Worm (Caenorhabditis elegans) whole organism, L4 larva: Measurements from ENCODE around the gene unc-105.

ENCODE experiments used
- F10B5.3 ChIP-seq: sonication (generic microtip); optimal IDR thresholded peaks from 2 replicates; lab custom pipeline; 2016; ENCODE audit warnings: mild to moderate bottlenecking, missing genetic modification characterization, missing compliant biosample characterization
- F26F4.8 ChIP-seq: fragments of 200-800 bp; sonication (Bioruptor generic); conservative IDR thresholded peaks from 2 replicates; pipeline ENCODE4 v1.3.6; 2022; ENCODE audit warnings: missing genetic modification characterization, missing compliant biosample characterization
- F37D6.2 ChIP-seq: sonication (generic microtip); optimal IDR thresholded peaks from 2 replicates; lab custom pipeline; 2016; ENCODE audit warnings: mild to moderate bottlenecking, missing genetic modification characterization, missing compliant biosample characterization
- F49E8.2 ChIP-seq: sonication (generic microtip); optimal IDR thresholded peaks from 2 replicates; lab custom pipeline; 2016; ENCODE audit warnings: missing compliant biosample characterization, mild to moderate bottlenecking, missing genetic modification characterization, borderline replicate concordance
- T26A8.4 ChIP-seq: fragments of 200-800 bp; sonication (Bioruptor generic); IDR thresholded peaks from 2 replicates; pipeline ENCODE4 v1.3.6; 2022; ENCODE audit warnings: missing genetic modification characterization, missing compliant biosample characterization
- Y48G9A.11 ChIP-seq: fragments of 200-800 bp; sonication (Bioruptor generic); IDR thresholded peaks from 2 replicates; pipeline ENCODE4 v1.3.6; 2022; ENCODE audit warnings: missing genetic modification reagents, missing genetic modification characterization, missing compliant biosample characterization
- Y75B8A.6 ChIP-seq: fragments of 200-800 bp; sonication (Bioruptor generic); IDR thresholded peaks from 2 replicates; pipeline ENCODE4 v1.3.6; 2022; ENCODE audit warnings: missing genetic modification reagents, missing genetic modification characterization, missing compliant biosample characterization
- ZK337.2 ChIP-seq: fragments of 200-800 bp; sonication (Bioruptor generic); IDR thresholded peaks from 2 replicates; pipeline ENCODE4 v1.3.6; 2022; ENCODE audit warnings: missing genetic modification reagents, missing genetic modification characterization, missing compliant biosample characterization
- aha-1 ChIP-seq: fragments of 150-350 bp; peaks from one replicate; lab custom pipeline; 2014; ENCODE audit warnings: missing biosample characterization, missing genetic modification characterization
- aly-2 ChIP-seq: sonication (generic microtip); optimal IDR thresholded peaks from 2 replicates; lab custom pipeline; 2018; ENCODE audit warnings: missing biosample characterization, missing genetic modification characterization
- attf-4 ChIP-seq: sonication (generic microtip); optimal IDR thresholded peaks from 3 replicates; lab custom pipeline; 2017; ENCODE audit warnings: missing biosample characterization, missing genetic modification characterization
- ceh-44 ChIP-seq: fragments of 200-800 bp; sonication (Bioruptor generic); IDR thresholded peaks from 2 replicates; pipeline ENCODE4 v1.3.6; 2022; ENCODE audit warnings: missing genetic modification reagents, missing genetic modification characterization, missing compliant biosample characterization
- ces-1 ChIP-seq: fragments of 150-350 bp; sonication (generic microtip); optimal IDR thresholded peaks from 4 replicates; lab custom pipeline; 2014; ENCODE audit warnings: missing biosample characterization, missing genetic modification reagents, missing genetic modification characterization
- ctbp-1 ChIP-seq: fragments of 200-800 bp; sonication (Bioruptor generic); IDR thresholded peaks from 2 replicates; pipeline ENCODE4 v1.3.6; 2022; ENCODE audit warnings: missing genetic modification reagents, missing genetic modification characterization, missing compliant biosample characterization
- daf-12 ChIP-seq: fragments of 150-350 bp; optimal IDR thresholded peaks from 2 replicates; lab custom pipeline; 2014; ENCODE audit warnings: missing biosample characterization, missing genetic modification reagents, missing genetic modification characterization
- daf-16 ChIP-seq, 3 experiments: sonication (generic microtip); optimal IDR thresholded peaks; 2 replicates each; lab custom pipeline; 2016 to 2017; ENCODE audit warnings: missing genetic modification characterization in 3 of 3, missing genetic modification reagents in 3 of 3, mild to moderate bottlenecking in 2 of 3, missing compliant biosample characterization in 2 of 3, missing biosample characterization in 1 of 3, moderate library complexity in 1 of 3
- daf-19 ChIP-seq: fragments of 200-800 bp; sonication (Bioruptor generic); conservative IDR thresholded peaks from 2 replicates; pipeline ENCODE4 v1.3.6; 2022; ENCODE audit warnings: missing genetic modification characterization, missing compliant biosample characterization
- dmd-6 ChIP-seq: fragments of 200-800 bp; sonication (Bioruptor generic); IDR thresholded peaks from 2 replicates; pipeline ENCODE4 v1.3.6; 2022; ENCODE audit warnings: missing genetic modification reagents, missing genetic modification characterization, missing compliant biosample characterization
- dmd-8 ChIP-seq: fragments of 200-800 bp; sonication (Bioruptor generic); IDR thresholded peaks from 2 replicates; pipeline ENCODE4 v1.3.6; 2022; ENCODE audit warnings: missing genetic modification characterization, missing compliant biosample characterization
- duxl-1 ChIP-seq: sonication (generic microtip); optimal IDR thresholded peaks from 2 replicates; lab custom pipeline; 2016; ENCODE audit warnings: mild to moderate bottlenecking, missing genetic modification characterization, moderate library complexity, missing compliant biosample characterization; ENCODE audit not compliant: poor library complexity
- fkh-10 ChIP-seq: fragments of 150-350 bp; optimal IDR thresholded peaks from 2 replicates; lab custom pipeline; 2014; ENCODE audit warnings: missing biosample characterization, missing genetic modification reagents, missing genetic modification characterization
- gei-8 ChIP-seq: fragments of 200-800 bp; sonication (Bioruptor generic); optimal IDR thresholded peaks from 2 replicates; lab custom pipeline; 2018; ENCODE audit warnings: mild to moderate bottlenecking, missing genetic modification characterization, missing compliant biosample characterization
- hlh-11 ChIP-seq: fragments of 200-800 bp; sonication (Bioruptor generic); optimal IDR thresholded peaks from 2 replicates; lab custom pipeline; 2018; ENCODE audit warnings: mild to moderate bottlenecking, missing genetic modification characterization, missing compliant biosample characterization
- hlh-30 ChIP-seq: sonication (generic microtip); optimal IDR thresholded peaks from 2 replicates; lab custom pipeline; 2017; ENCODE audit warnings: antibody characterized with exemption, mild to moderate bottlenecking, missing genetic modification characterization, missing compliant biosample characterization; ENCODE audit not compliant: insufficient read depth
- hmg-1.1 ChIP-seq: fragments of 200-800 bp; sonication (Bioruptor generic); IDR thresholded peaks from 2 replicates; pipeline ENCODE4 v1.3.6; 2022; ENCODE audit warnings: missing genetic modification reagents, missing genetic modification characterization, missing compliant biosample characterization
- lin-1 ChIP-seq: fragments of 200-800 bp; sonication (Bioruptor generic); IDR thresholded peaks from 2 replicates; pipeline ENCODE4 v1.3.6; 2022; ENCODE audit warnings: missing genetic modification reagents, missing genetic modification characterization, missing compliant biosample characterization
- lin-15B ChIP-seq: fragments of 150-350 bp; sonication (generic microtip); optimal IDR thresholded peaks from 3 replicates; lab custom pipeline; 2014; ENCODE audit warnings: missing biosample characterization, missing genetic modification characterization
- lin-29 ChIP-seq: fragments of 200-800 bp; sonication (Bioruptor generic); IDR thresholded peaks from 2 replicates; pipeline ENCODE4 v1.3.6; 2022; ENCODE audit warnings: missing genetic modification reagents, missing genetic modification characterization, missing compliant biosample characterization
- lsy-2 ChIP-seq, 2 experiments: fragments of 150-350 bp in 1 of 2; sonication (generic microtip) in 1 of 2; optimal IDR thresholded peaks; 2 replicates each; lab custom pipeline; 2014 to 2017; ENCODE audit warnings: missing biosample characterization in 2 of 2, missing genetic modification characterization in 2 of 2
- mep-1 ChIP-seq: fragments of 150-350 bp; sonication (generic microtip); optimal IDR thresholded peaks from 3 replicates; lab custom pipeline; 2014; ENCODE audit warnings: missing biosample characterization, missing genetic modification characterization
- nhr-102 ChIP-seq: sonication (generic microtip); optimal IDR thresholded peaks from 2 replicates; lab custom pipeline; 2016; ENCODE audit warnings: mild to moderate bottlenecking, missing genetic modification characterization, moderate library complexity, missing compliant biosample characterization
- nhr-11 ChIP-seq: fragments of 150-350 bp; optimal IDR thresholded peaks from 2 replicates; lab custom pipeline; 2014; ENCODE audit warnings: missing biosample characterization, missing genetic modification characterization
- nhr-237 ChIP-seq: sonication (generic microtip); optimal IDR thresholded peaks from 2 replicates; lab custom pipeline; 2017; ENCODE audit warnings: missing biosample characterization, missing genetic modification characterization
- nhr-28 ChIP-seq: fragments of 150-350 bp; optimal IDR thresholded peaks from 2 replicates; lab custom pipeline; 2014; ENCODE audit warnings: missing biosample characterization, missing genetic modification characterization
- nhr-6 ChIP-seq: fragments of 150-350 bp; optimal IDR thresholded peaks from 2 replicates; lab custom pipeline; 2014; ENCODE audit warnings: missing biosample characterization, missing genetic modification characterization
- pha-4 ChIP-seq, 2 experiments: fragments of 150-350 bp in 1 of 2; fragments of 200-800 bp in 1 of 2; sonication (Bioruptor generic) in 1 of 2; IDR thresholded peaks in 1 of 2; optimal IDR thresholded peaks in 1 of 2; 2 replicates each; pipeline versions ENCODE4 v1.3.6 to Lab custom; 2014 to 2022; ENCODE audit warnings: missing genetic modification characterization in 2 of 2, missing genetic modification reagents in 2 of 2, missing biosample characterization in 1 of 2, missing compliant biosample characterization in 1 of 2
- php-3 ChIP-seq: fragments of 200-800 bp; sonication (Bioruptor generic); IDR thresholded peaks from 2 replicates; pipeline ENCODE4 v1.3.6; 2022; ENCODE audit warnings: missing genetic modification reagents, missing genetic modification characterization, missing compliant biosample characterization
- pqm-1 ChIP-seq: sonication (generic microtip); optimal IDR thresholded peaks from 2 replicates; lab custom pipeline; 2017; ENCODE audit warnings: missing biosample characterization, missing genetic modification characterization
- rbr-2 ChIP-seq: sonication (generic microtip); optimal IDR thresholded peaks from 2 replicates; lab custom pipeline; 2016; ENCODE audit warnings: missing genotype, missing genetic modification characterization, missing compliant biosample characterization
- sdz-12 ChIP-seq: fragments of 200-800 bp; sonication (Bioruptor generic); optimal IDR thresholded peaks from 2 replicates; lab custom pipeline; 2018; ENCODE audit warnings: mild to moderate bottlenecking, missing genetic modification characterization, missing compliant biosample characterization
- set-16 ChIP-seq: fragments of 200-800 bp; sonication (Bioruptor generic); IDR thresholded peaks from 2 replicates; pipeline ENCODE4 v1.3.6; 2022; ENCODE audit warnings: missing genetic modification reagents, missing genetic modification characterization, missing compliant biosample characterization
- snpc-4 ChIP-seq: fragments of 150-350 bp; optimal IDR thresholded peaks from 2 replicates; lab custom pipeline; 2014; ENCODE audit warnings: missing biosample characterization, missing genetic modification characterization
- tra-1 ChIP-seq: fragments of 200-800 bp; sonication (Bioruptor generic); IDR thresholded peaks from 2 replicates; pipeline ENCODE4 v1.3.6; 2022; ENCODE audit warnings: missing genetic modification reagents, missing genetic modification characterization, missing compliant biosample characterization
- unc-130 ChIP-seq: sonication (generic microtip); optimal IDR thresholded peaks from 2 replicates; lab custom pipeline; 2016; ENCODE audit warnings: missing genetic modification reagents, missing genetic modification characterization, missing compliant biosample characterization
- vab-7 ChIP-seq: fragments of 200-800 bp; sonication (Bioruptor generic); IDR thresholded peaks from 2 replicates; pipeline ENCODE4 v1.3.6; 2022; ENCODE audit warnings: missing genetic modification reagents, missing genetic modification characterization, missing compliant biosample characterization
- zag-1 ChIP-seq: fragments of 150-350 bp; optimal IDR thresholded peaks from 2 replicates; lab custom pipeline; 2014; ENCODE audit warnings: missing biosample characterization, missing genetic modification characterization
- ztf-11 ChIP-seq: fragments of 150-350 bp; optimal IDR thresholded peaks from 2 replicates; lab custom pipeline; 2014; ENCODE audit warnings: missing biosample characterization, missing genetic modification characterization
- ztf-7 ChIP-seq: fragments of 150-350 bp; optimal IDR thresholded peaks from 2 replicates; lab custom pipeline; 2014; ENCODE audit warnings: missing biosample characterization, missing genetic modification characterization

The unc-105 gene

DNA sequence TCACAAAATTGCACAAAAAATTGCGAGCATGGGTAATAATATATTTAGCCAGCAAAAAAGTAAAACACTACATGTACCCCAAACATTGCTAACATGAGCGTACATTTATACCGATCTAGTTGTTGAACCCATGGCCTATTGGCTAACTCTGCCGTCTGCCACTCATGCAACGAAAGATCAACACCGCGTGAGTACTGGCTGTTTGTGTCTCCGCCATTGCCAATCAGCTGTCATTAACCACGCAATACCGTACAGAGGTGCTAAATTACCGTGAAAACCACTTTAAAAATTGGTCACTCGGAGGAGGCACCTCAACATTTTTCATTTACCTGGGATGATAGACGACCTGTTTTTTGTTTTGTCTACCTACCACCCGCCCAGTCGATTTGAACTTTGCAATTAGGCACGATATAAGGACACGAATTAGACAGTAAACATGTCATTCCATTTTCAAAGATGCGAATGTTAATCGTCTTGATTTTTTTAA is 40.9 kb upstream of the unc-105 start, which contains the start of gene K02C4.2 (continued):
- TF ChIP-seq rbr-2 (tag; lab: Kevin White, UChicago) (peak; percentile 62), F37D6.2 (tag; lab: Kevin White, UChicago) (no peak), ctbp-1 (GFP tag; lab: Robert Waterston, UW) (peak; percentile 47; the same call in 1 of the 2 replicates), ceh-44 (GFP tag; lab: Robert Waterston, UW) (no peak), dmd-8 (peak; percentile 93), zag-1 (tag; lab: Kevin White, UChicago) (no peak), snpc-4 (tag; lab: Kevin White, UChicago) (peak; percentile 12), F49E8.2 (peak; percentile 45), nhr-237 (no peak), aly-2 (tag; lab: Kevin White, UChicago) (no peak), daf-19 (GFP tag; lab: Robert Waterston, UW) (peak; percentile 68; the same call in 1 of the 2 replicates), sdz-12 (GFP tag; lab: Kevin White, UChicago) (peak; percentile 72), set-16 (GFP tag; lab: Robert Waterston, UW) (no peak), mep-1 (tag; lab: Kevin White, UChicago) (peak; percentile 83), php-3 (GFP tag; lab: Robert Waterston, UW) (peak; percentile 78), Y48G9A.11 (GFP tag; lab: Robert Waterston, UW) (peak; percentile 80; the same call in 1 of the 2 replicates), aha-1 (peak; percentile 95), unc-130 (peak; percentile 40), pha-4 (GFP tag; IDR thresholded peaks at IDR 0.05; lab: Robert Waterston, UW) (peak; percentile 85), pha-4 (tag; optimal IDR thresholded peaks at IDR 0.05; lab: Kevin White, UChicago) (no peak), vab-7 (GFP tag; lab: Robert Waterston, UW) (peak; percentile 80), duxl-1 (tag; lab: Kevin White, UChicago) (peak; percentile 92), Y75B8A.6 (GFP tag; lab: Robert Waterston, UW) (no peak), gei-8 (GFP tag; lab: Kevin White, UChicago) (peak; percentile 82), ztf-11 (tag; lab: Kevin White, UChicago) (no peak), F10B5.3 (tag; lab: Kevin White, UChicago) (peak; percentile 18), tra-1 (GFP tag; lab: Robert Waterston, UW) (peak; percentile 90), ces-1 (no peak)

- TF ChIP-seq hmg-1.1 (GFP tag; lab: Robert Waterston, UW) (no peak), lin-1 (GFP tag; lab: Robert Waterston, UW) (0 out of 2 replicates have a peak, but pooled peaks have one; percentile 34), F26F4.8 (no peak), nhr-6 (tag; lab: Kevin White, UChicago) (peak; percentile 61), T26A8.4 (GFP tag; lab: Robert Waterston, UW) (no peak), hlh-11 (tag; lab: Kevin White, UChicago) (peak; percentile 79), lin-29 (GFP tag; lab: Robert Waterston, UW) (no peak), ztf-7 (tag; lab: Kevin White, UChicago) (peak; percentile 7), pha-4 (GFP tag; IDR thresholded peaks at IDR 0.05; lab: Robert Waterston, UW) (no peak), pha-4 (tag; optimal IDR thresholded peaks at IDR 0.05; lab: Kevin White, UChicago) (no peak), lin-15B (tag; lab: Kevin White, UChicago) (no peak), nhr-11 (tag; lab: Kevin White, UChicago) (no peak), set-16 (GFP tag; lab: Robert Waterston, UW) (no peak), F37D6.2 (tag; lab: Kevin White, UChicago) (no peak), tra-1 (GFP tag; lab: Robert Waterston, UW) (peak; percentile 70), daf-16 (GFP tag; optimal IDR thresholded peaks at IDR 0.05; lab: Kevin White, UChicago) (no peak), daf-16 (tag; optimal IDR thresholded peaks at IDR 0.05; lab: Kevin White, UChicago) (peak; percentile 80), dmd-6 (GFP tag; lab: Robert Waterston, UW) (peak; percentile 59), daf-19 (GFP tag; lab: Robert Waterston, UW) (no peak), Y75B8A.6 (GFP tag; lab: Robert Waterston, UW) (no peak), aha-1 (peak; percentile 35), nhr-28 (tag; lab: Kevin White, UChicago) (peak; percentile 65), hlh-30 (tag; lab: Kevin White, UChicago) (peak; percentile 61), fkh-10 (GFP tag; lab: Kevin White, UChicago) (no peak), pqm-1 (peak; percentile 98), attf-4 (tag; lab: Kevin White, UChicago) (no peak), daf-12 (no peak), php-3 (GFP tag; lab: Robert Waterston, UW) (0 out of 2 replicates have a peak, but pooled peaks have one; percentile 49), nhr-102 (no peak), lsy-2 (tag; optimal IDR thresholded peaks at IDR 0.05; lab: Kevin White, UChicago) (peak in 1 of 2 experiments; percentile 26), ZK337.2 (GFP tag; lab: Robert Waterston, UW) (no peak)
Observed at ce11 chrII:8078041-8078440, 38.2 kb upstream of the unc-105 start, which contains the start of gene K02C4.5. Gene K02C4.5 (plus strand): TSS chrII:8078435.
